Fruit fly (Drosophila melanogaster): ENCODE data around the gene CG12402.

Gene CG12402

dm6 chr3R:14088157-14088556, 20.0 kb downstream of the CG12402 start:
- TF ChIP-seq EcR (GFP tag; optimal IDR thresholded peaks at IDR 0.05) (no peak), Dll (optimal IDR thresholded peaks at IDR 0.05) (no peak), psq (optimal IDR thresholded peaks at IDR 0.05) (no peak), CG8478 (optimal IDR thresholded peaks at IDR 0.05) (no peak), pan (optimal IDR thresholded peaks at IDR 0.05) (no peak), usp (GFP tag; optimal IDR thresholded peaks at IDR 0.05) (no peak)

dm6 chr3R:14085555-14085954, 22.6 kb downstream of the CG12402 start:
- TF ChIP-seq usp (GFP tag; optimal IDR thresholded peaks at IDR 0.05) (no peak), CG8478 (optimal IDR thresholded peaks at IDR 0.05) (no peak), pan (optimal IDR thresholded peaks at IDR 0.05) (no peak), psq (optimal IDR thresholded peaks at IDR 0.05) (no peak), Dll (optimal IDR thresholded peaks at IDR 0.05) (no peak), EcR (GFP tag; optimal IDR thresholded peaks at IDR 0.05) (no peak)

- TF ChIP-seq pan (optimal IDR thresholded peaks at IDR 0.05) (no peak), psq (optimal IDR thresholded peaks at IDR 0.05) (no peak), Dll (optimal IDR thresholded peaks at IDR 0.05) (no peak), usp (GFP tag; optimal IDR thresholded peaks at IDR 0.05) (no peak), EcR (GFP tag; optimal IDR thresholded peaks at IDR 0.05) (no peak), CG8478 (optimal IDR thresholded peaks at IDR 0.05) (no peak)
These were observed 26.6 kb downstream of the CG12402 start for dm6 chr3R:14081526-14081925.

dm6 chr3R:14077026-14077425, 31.1 kb downstream of the CG12402 start:
- TF ChIP-seq Dll (optimal IDR thresholded peaks at IDR 0.05) (no peak), CG8478 (optimal IDR thresholded peaks at IDR 0.05) (no peak), EcR (GFP tag; optimal IDR thresholded peaks at IDR 0.05) (no peak), usp (GFP tag; optimal IDR thresholded peaks at IDR 0.05) (no peak), psq (optimal IDR thresholded peaks at IDR 0.05) (no peak), pan (optimal IDR thresholded peaks at IDR 0.05) (no peak)

dm6 chr3R:14070664-14071063, 37.5 kb downstream of the CG12402 start:
- TF ChIP-seq usp (GFP tag; optimal IDR thresholded peaks at IDR 0.05) (no peak), psq (optimal IDR thresholded peaks at IDR 0.05) (no peak), Dll (optimal IDR thresholded peaks at IDR 0.05) (no peak), EcR (GFP tag; optimal IDR thresholded peaks at IDR 0.05) (no peak), pan (optimal IDR thresholded peaks at IDR 0.05) (no peak), CG8478 (optimal IDR thresholded peaks at IDR 0.05) (no peak)

- no peak for TF ChIP-seq Dll (optimal IDR thresholded peaks at IDR 0.05)
- TF ChIP-seq EcR (GFP tag; optimal IDR thresholded peaks at IDR 0.05), result no peak
- TF ChIP-seq usp (GFP tag; optimal IDR thresholded peaks at IDR 0.05), result no peak
- TF ChIP-seq CG8478 (optimal IDR thresholded peaks at IDR 0.05), result no peak
These were observed 38.0 kb downstream of the CG12402 start for dm6 chr3R:14070096-14070495.

dm6 chr3R:14067904-14068636, 40.1 kb downstream of the CG12402 start:
- TF ChIP-seq Dll (optimal IDR thresholded peaks at IDR 0.05) (no peak), psq (optimal IDR thresholded peaks at IDR 0.05) (no peak), CG8478 (optimal IDR thresholded peaks at IDR 0.05) (no peak), EcR (GFP tag; optimal IDR thresholded peaks at IDR 0.05) (no peak)

dm6 chr3R:14065241-14065640, 42.9 kb downstream of the CG12402 start:
- TF ChIP-seq EcR (GFP tag; optimal IDR thresholded peaks at IDR 0.05) (no peak), pan (optimal IDR thresholded peaks at IDR 0.05) (no peak), Dll (optimal IDR thresholded peaks at IDR 0.05) (no peak), psq (optimal IDR thresholded peaks at IDR 0.05) (no peak), CG8478 (optimal IDR thresholded peaks at IDR 0.05) (no peak), usp (GFP tag; optimal IDR thresholded peaks at IDR 0.05) (no peak)

- TF ChIP-seq CG8478 (optimal IDR thresholded peaks at IDR 0.05) (no peak), psq (optimal IDR thresholded peaks at IDR 0.05) (no peak)
These were observed 43.8 kb downstream of the CG12402 start for dm6 chr3R:14064158-14064969.

- TF ChIP-seq CG8478 (optimal IDR thresholded peaks at IDR 0.05) (no peak), psq (optimal IDR thresholded peaks at IDR 0.05) (no peak), Dll (optimal IDR thresholded peaks at IDR 0.05) (no peak), usp (GFP tag; optimal IDR thresholded peaks at IDR 0.05) (no peak), EcR (GFP tag; optimal IDR thresholded peaks at IDR 0.05) (no peak), pan (optimal IDR thresholded peaks at IDR 0.05) (no peak)
These were observed 45.1 kb downstream of the CG12402 start for dm6 chr3R:14062869-14063543.

dm6 chr3R:14061988-14062868, 45.9 kb downstream of the CG12402 start:
- TF ChIP-seq CG8478 (optimal IDR thresholded peaks at IDR 0.05), result no peak
- TF ChIP-seq pan (optimal IDR thresholded peaks at IDR 0.05), result no peak
- TF ChIP-seq Dll (optimal IDR thresholded peaks at IDR 0.05), result no peak
- TF ChIP-seq EcR (GFP tag; optimal IDR thresholded peaks at IDR 0.05), result no peak
- TF ChIP-seq psq (optimal IDR thresholded peaks at IDR 0.05), result no peak
- TF ChIP-seq usp (GFP tag; optimal IDR thresholded peaks at IDR 0.05), result no peak
